Fruit fly (Drosophila melanogaster) whole organism, embryonic: ENCODE data around the gene CG12115.

Source experiments
- Atf3 ChIP-seq: fragments of 200-800 bp; sonication (Bioruptor generic); optimal IDR thresholded peaks from 3 replicates; lab custom pipeline; 2016; ENCODE audit warnings: missing biosample characterization, missing genetic modification characterization
- CG10147 ChIP-seq: fragments of 200-800 bp; sonication (Bioruptor generic); optimal IDR thresholded peaks from 2 replicates; lab custom pipeline; 2019; ENCODE audit warnings: missing biosample characterization, mild to moderate bottlenecking, missing genetic modification characterization, moderate library complexity
- CG10274 ChIP-seq: fragments of 200-800 bp; sonication (Bioruptor generic); optimal IDR thresholded peaks from 3 replicates; lab custom pipeline; 2017; ENCODE audit warnings: missing biosample characterization, mild to moderate bottlenecking, missing genetic modification characterization
- CG12391 ChIP-seq: fragments of 200-800 bp; sonication (Bioruptor generic); optimal IDR thresholded peaks from 3 replicates; lab custom pipeline; 2018; ENCODE audit warnings: missing biosample characterization, mild to moderate bottlenecking, missing genetic modification characterization, moderate library complexity
- CG12769 ChIP-seq: fragments of 200-800 bp; sonication (Bioruptor generic); optimal IDR thresholded peaks from 2 replicates; lab custom pipeline; 2019; ENCODE audit warnings: missing biosample characterization, mild to moderate bottlenecking, missing genetic modification characterization, moderate library complexity
- CG13624 ChIP-seq: fragments of 200-800 bp; sonication (Bioruptor generic); optimal IDR thresholded peaks from 2 replicates; lab custom pipeline; 2016; ENCODE audit warnings: missing biosample characterization, missing genetic modification characterization
- CG13775 ChIP-seq: fragments of 200-800 bp; sonication (Bioruptor generic); optimal IDR thresholded peaks from 3 replicates; lab custom pipeline; 2017; ENCODE audit warnings: missing biosample characterization, mild to moderate bottlenecking, missing genetic modification characterization
- CG15011 ChIP-seq: fragments of 200-800 bp; sonication (Bioruptor generic); optimal IDR thresholded peaks from 3 replicates; lab custom pipeline; 2018; ENCODE audit warnings: missing biosample characterization, mild to moderate bottlenecking, missing genetic modification characterization
- CG15073 ChIP-seq: fragments of 200-800 bp; sonication (Bioruptor generic); optimal IDR thresholded peaks from 2 replicates; lab custom pipeline; 2016; ENCODE audit warnings: missing biosample characterization, missing genetic modification characterization
- CG1529 ChIP-seq: fragments of 200-800 bp; sonication (Bioruptor generic); optimal IDR thresholded peaks from 3 replicates; lab custom pipeline; 2018; ENCODE audit warnings: missing biosample characterization, missing genetic modification characterization
- CG16813 ChIP-seq: fragments of 200-800 bp; sonication (Bioruptor generic); IDR thresholded peaks from 3 replicates; pipeline ENCODE4 v1.3.6; 2022; ENCODE audit warnings: missing biosample characterization, missing genetic modification characterization; ENCODE audit not compliant: partially characterized antibody
- CG17328 ChIP-seq: fragments of 200-800 bp; sonication (Bioruptor generic); IDR thresholded peaks from 2 replicates; pipeline ENCODE4 v1.3.6; 2022; ENCODE audit warnings: missing biosample characterization, missing genetic modification characterization
- CG1832 ChIP-seq: fragments of 200-800 bp; sonication (Bioruptor generic); optimal IDR thresholded peaks from 2 replicates; lab custom pipeline; 2017; ENCODE audit warnings: missing biosample characterization, mild to moderate bottlenecking, missing genetic modification characterization, inconsistent platforms
- CG2120 ChIP-seq: fragments of 200-800 bp; sonication (Bioruptor generic); optimal IDR thresholded peaks from 3 replicates; lab custom pipeline; 2016; ENCODE audit warnings: missing biosample characterization, missing genetic modification characterization
- CG31224 ChIP-seq: fragments of 200-800 bp; sonication (Bioruptor generic); IDR thresholded peaks from 2 replicates; pipeline ENCODE4 v1.3.6; 2022; ENCODE audit warnings: missing biosample characterization, missing genetic modification characterization
- CG32532 ChIP-seq: fragments of 200-800 bp; sonication (Bioruptor generic); IDR thresholded peaks from 2 replicates; pipeline ENCODE4 v1.3.6; 2022; ENCODE audit warnings: missing biosample characterization, missing genetic modification characterization
- CG7745 ChIP-seq: fragments of 200-800 bp; sonication (Bioruptor generic); optimal IDR thresholded peaks from 2 replicates; lab custom pipeline; 2018; ENCODE audit warnings: missing biosample characterization, mild to moderate bottlenecking, missing genetic modification characterization, moderate library complexity
- CG8359 ChIP-seq: fragments of 200-800 bp; sonication (Bioruptor generic); optimal IDR thresholded peaks from 2 replicates; lab custom pipeline; 2017; ENCODE audit warnings: missing biosample characterization, mild to moderate bottlenecking, missing genetic modification characterization, borderline replicate concordance
- CG8924 ChIP-seq: fragments of 200-800 bp; optimal IDR thresholded peaks from 3 replicates; lab custom pipeline; 2019; ENCODE audit warnings: missing biosample characterization, mild to moderate bottlenecking, missing genetic modification characterization, moderate library complexity
- CG9797 ChIP-seq: fragments of 200-800 bp; sonication (Bioruptor generic); optimal IDR thresholded peaks from 3 replicates; lab custom pipeline; 2018; ENCODE audit warnings: missing biosample characterization, mild to moderate bottlenecking, missing genetic modification characterization
- CG9817 ChIP-seq: fragments of 200-800 bp; sonication (Bioruptor generic); optimal IDR thresholded peaks from 2 replicates; lab custom pipeline; 2018; ENCODE audit warnings: missing biosample characterization, mild to moderate bottlenecking, missing genetic modification characterization, moderate library complexity
- Dip2 ChIP-seq: fragments of 200-800 bp; sonication (Bioruptor generic); IDR thresholded peaks from 2 replicates; pipeline ENCODE4 v1.3.6; 2022; ENCODE audit warnings: missing biosample characterization, missing genetic modification characterization
- Hsf ChIP-seq: fragments of 200-800 bp; sonication (Bioruptor generic); optimal IDR thresholded peaks from 3 replicates; lab custom pipeline; 2016; ENCODE audit warnings: missing biosample characterization, missing genetic modification characterization
- Nf-YC ChIP-seq: fragments of 200-800 bp; optimal IDR thresholded peaks from 3 replicates; lab custom pipeline; 2019; ENCODE audit warnings: missing biosample characterization, mild to moderate bottlenecking, missing genetic modification characterization, moderate library complexity
- Rfx ChIP-seq: fragments of 200-800 bp; sonication (Bioruptor generic); IDR thresholded peaks from 2 replicates; pipeline ENCODE4 v1.3.6; 2022; ENCODE audit warnings: missing biosample characterization, missing genetic modification characterization
- Spps ChIP-seq: fragments of 200-800 bp; sonication (Bioruptor generic); optimal IDR thresholded peaks from 2 replicates; lab custom pipeline; 2018; ENCODE audit warnings: missing biosample characterization, mild to moderate bottlenecking, missing genetic modification characterization
- Sry-β ChIP-seq: fragments of 200-800 bp; sonication (Bioruptor generic); optimal IDR thresholded peaks from 2 replicates; lab custom pipeline; 2018; ENCODE audit warnings: missing biosample characterization, mild to moderate bottlenecking, missing genetic modification characterization, moderate library complexity
- Usf ChIP-seq: fragments of 200-800 bp; sonication (Bioruptor generic); optimal IDR thresholded peaks from 2 replicates; lab custom pipeline; 2017; ENCODE audit warnings: missing genotype, missing biosample characterization, missing genetic modification characterization
- YL-1 ChIP-seq: fragments of 200-800 bp; sonication (Bioruptor generic); optimal IDR thresholded peaks from 3 replicates; lab custom pipeline; 2017; ENCODE audit warnings: missing biosample characterization, mild to moderate bottlenecking, missing genetic modification characterization
- ara ChIP-seq: fragments of 200-800 bp; sonication (Bioruptor generic); IDR thresholded peaks from 2 replicates; pipeline ENCODE4 v1.3.6; 2022; ENCODE audit warnings: missing biosample characterization, missing genetic modification characterization
- bowl ChIP-seq: fragments of 200-800 bp; sonication (Bioruptor generic); IDR thresholded peaks from 2 replicates; pipeline ENCODE4 v1.3.6; 2022; ENCODE audit warnings: missing biosample characterization, missing genetic modification characterization
- chn ChIP-seq: fragments of 200-800 bp; sonication (Bioruptor generic); optimal IDR thresholded peaks from 2 replicates; lab custom pipeline; 2016; ENCODE audit warnings: missing biosample characterization, missing genetic modification characterization
- corto ChIP-seq: fragments of 200-800 bp; sonication (Bioruptor generic); optimal IDR thresholded peaks from 2 replicates; lab custom pipeline; 2016; ENCODE audit warnings: missing biosample characterization, mild to moderate bottlenecking, missing genetic modification characterization, moderate library complexity
- dati ChIP-seq: fragments of 200-800 bp; sonication (Bioruptor generic); IDR thresholded peaks from 2 replicates; pipeline ENCODE4 v1.3.6; 2022; ENCODE audit warnings: missing biosample characterization, missing genetic modification characterization
- emc ChIP-seq: fragments of 200-800 bp; sonication (Bioruptor generic); optimal IDR thresholded peaks from 2 replicates; lab custom pipeline; 2016; ENCODE audit warnings: missing biosample characterization, missing genetic modification characterization
- ftz-f1 ChIP-seq: fragments of 200-800 bp; sonication (Bioruptor generic); optimal IDR thresholded peaks from 2 replicates; lab custom pipeline; 2016; ENCODE audit warnings: missing biosample characterization, missing genetic modification characterization
- h ChIP-seq: fragments of >200 bp; optimal IDR thresholded peaks from 2 replicates; lab custom pipeline; 2017
- klu ChIP-seq: fragments of 200-800 bp; sonication (Bioruptor generic); IDR thresholded peaks from 2 replicates; pipeline ENCODE4 v1.3.6; 2022; ENCODE audit warnings: missing biosample characterization, missing genetic modification characterization
- org-1 ChIP-seq: fragments of 200-800 bp; sonication (Bioruptor generic); optimal IDR thresholded peaks from 2 replicates; lab custom pipeline; 2017; ENCODE audit warnings: missing biosample characterization, missing genetic modification characterization
- otp ChIP-seq: fragments of 200-800 bp; sonication (Bioruptor generic); IDR thresholded peaks from 3 replicates; pipeline ENCODE4, ENCODE4 v1.3.6; 2022; ENCODE audit warnings: missing biosample characterization, missing genetic modification characterization
- pita ChIP-seq: fragments of 200-800 bp; sonication (Bioruptor generic); optimal IDR thresholded peaks from 2 replicates; lab custom pipeline; 2017; ENCODE audit warnings: missing biosample characterization, mild to moderate bottlenecking, missing genetic modification characterization
- pros ChIP-seq: fragments of 200-800 bp; sonication (Bioruptor generic); optimal IDR thresholded peaks from 3 replicates; lab custom pipeline; 2019; ENCODE audit warnings: missing biosample characterization, mild to moderate bottlenecking, missing genetic modification characterization, moderate library complexity
- psq ChIP-seq: fragments of 200-800 bp; sonication (Bioruptor generic); optimal IDR thresholded peaks from 2 replicates; lab custom pipeline; 2017; ENCODE audit warnings: missing biosample characterization, missing genetic modification characterization
- sc ChIP-seq, 3 experiments: fragments of >200 bp in 2 of 3; fragments of 200-800 bp in 1 of 3; sonication (Bioruptor generic) in 1 of 3; optimal IDR thresholded peaks; 2 replicates in 2 of 3; 3 replicates in 1 of 3; lab custom pipeline; 2017; ENCODE audit warnings: mild to moderate bottlenecking in 1 of 3, missing biosample characterization in 1 of 3, missing genetic modification characterization in 1 of 3, missing genetic modification reagents in 1 of 3
- slp2 ChIP-seq: fragments of 200-800 bp; sonication (Bioruptor generic); optimal IDR thresholded peaks from 2 replicates; lab custom pipeline; 2016; ENCODE audit warnings: missing biosample characterization, missing genetic modification characterization
- so ChIP-seq: fragments of 200-800 bp; sonication (Bioruptor generic); IDR thresholded peaks from 3 replicates; pipeline ENCODE4 v1.3.6; 2022; ENCODE audit warnings: missing biosample characterization, missing genetic modification characterization
- toy ChIP-seq: fragments of 200-800 bp; sonication (Bioruptor generic); IDR thresholded peaks from 2 replicates; pipeline ENCODE4 v1.3.6; 2022; ENCODE audit warnings: missing biosample characterization, missing genetic modification characterization
- unpg ChIP-seq: fragments of 200-800 bp; sonication (Bioruptor generic); optimal IDR thresholded peaks from 3 replicates; lab custom pipeline; 2018; ENCODE audit warnings: missing biosample characterization, mild to moderate bottlenecking, missing genetic modification characterization, moderate library complexity
- usp ChIP-seq: fragments of >200 bp; optimal IDR thresholded peaks from 2 replicates; lab custom pipeline; 2017; ENCODE audit warnings: missing biosample characterization, missing genetic modification characterization

CG12115 gene

dm6 chrX:9201866-9202681, 11.7 kb upstream of the CG12115 start:
- TF ChIP-seq bowl (GFP tag; lab: Robert Waterston, UW) (peak; percentile 58; the same call in 1 of the 2 replicates), ara (GFP tag; lab: Robert Waterston, UW) (no peak), CG1832 (GFP tag; lab: Kevin White, UChicago) (no peak), otp (GFP tag; lab: Robert Waterston, UW) (peak; percentile 78; the same call in 2 of the 3 replicates), Usf (GFP tag; lab: Kevin White, UChicago) (peak; percentile 76), Sry-β (GFP tag; lab: Kevin White, UChicago) (no peak), h (no peak), ftz-f1 (GFP tag; lab: Kevin White, UChicago) (no peak), corto (GFP tag; lab: Kevin White, UChicago) (no peak), CG9817 (tag; lab: Kevin White, UChicago) (peak; percentile 81), emc (GFP tag; lab: Kevin White, UChicago) (no peak), klu (GFP tag; lab: Robert Waterston, UW) (peak; percentile 60; the same call in 1 of the 2 replicates), Spps (tag; lab: Kevin White, UChicago) (no peak), slp2 (GFP tag; lab: Kevin White, UChicago) (no peak), sc (optimal IDR thresholded peaks at IDR 0.05; lab: Kevin White, UChicago) (no peak), sc (GFP tag; optimal IDR thresholded peaks at IDR 0.05; lab: Kevin White, UChicago) (no peak), CG8924 (tag; lab: Kevin White, UChicago) (peak; percentile 84), Rfx (GFP tag; lab: Robert Waterston, UW) (peak; percentile 98), chn (GFP tag; lab: Kevin White, UChicago) (no peak), CG15073 (GFP tag; lab: Kevin White, UChicago) (no peak), toy (peak; percentile 66), CG8359 (GFP tag; lab: Kevin White, UChicago) (no peak), CG31224 (GFP tag; lab: Robert Waterston, UW) (peak; percentile 89), CG10274 (GFP tag; lab: Kevin White, UChicago) (peak; percentile 67), YL-1 (GFP tag; lab: Kevin White, UChicago) (no peak), CG15011 (GFP tag; lab: Kevin White, UChicago) (peak; percentile 27), CG16813 (GFP tag; lab: Robert Waterston, UW) (no peak), usp (GFP tag; lab: Kevin White, UChicago) (no peak), CG9797 (GFP tag; lab: Kevin White, UChicago) (no peak), Atf3 (GFP tag; lab: Kevin White, UChicago) (no peak), CG10147 (GFP tag; lab: Kevin White, UChicago) (peak; percentile 35), CG32532 (GFP tag; lab: Robert Waterston, UW) (peak; percentile 94), Hsf (GFP tag; lab: Kevin White, UChicago) (peak; percentile 8), CG17328 (GFP tag; lab: Robert Waterston, UW) (peak; percentile 40; the same call in 1 of the 2 replicates), CG13775 (peak; percentile 79), CG12391 (tag; lab: Kevin White, UChicago) (peak; percentile 76), CG2120 (GFP tag; lab: Kevin White, UChicago) (peak; percentile 87), Dip2 (GFP tag; lab: Robert Waterston, UW) (no peak), CG7745 (tag; lab: Kevin White, UChicago) (no peak), so (GFP tag; lab: Robert Waterston, UW) (0 out of 3 replicates have a peak, but pooled peaks have one; percentile 49), CG12769 (tag; lab: Kevin White, UChicago) (peak; percentile 82), pita (no peak), org-1 (peak; percentile 29), dati (GFP tag; lab: Robert Waterston, UW) (no peak), psq (GFP tag; lab: Kevin White, UChicago) (no peak), CG13624 (GFP tag; lab: Kevin White, UChicago) (peak; percentile 18), pros (GFP tag; lab: Kevin White, UChicago) (no peak), Nf-YC (tag; lab: Kevin White, UChicago) (peak; percentile 56), unpg (GFP tag; lab: Kevin White, UChicago) (peak; percentile 73), CG1529 (GFP tag; lab: Kevin White, UChicago) (no peak)
